Fruit fly (Drosophila melanogaster): ENCODE data around the gene Npc2d.
A peak's percentile ranks its signal among the peaks of the same experiment; 100 is the strongest.

Gene Npc2d

DNA sequence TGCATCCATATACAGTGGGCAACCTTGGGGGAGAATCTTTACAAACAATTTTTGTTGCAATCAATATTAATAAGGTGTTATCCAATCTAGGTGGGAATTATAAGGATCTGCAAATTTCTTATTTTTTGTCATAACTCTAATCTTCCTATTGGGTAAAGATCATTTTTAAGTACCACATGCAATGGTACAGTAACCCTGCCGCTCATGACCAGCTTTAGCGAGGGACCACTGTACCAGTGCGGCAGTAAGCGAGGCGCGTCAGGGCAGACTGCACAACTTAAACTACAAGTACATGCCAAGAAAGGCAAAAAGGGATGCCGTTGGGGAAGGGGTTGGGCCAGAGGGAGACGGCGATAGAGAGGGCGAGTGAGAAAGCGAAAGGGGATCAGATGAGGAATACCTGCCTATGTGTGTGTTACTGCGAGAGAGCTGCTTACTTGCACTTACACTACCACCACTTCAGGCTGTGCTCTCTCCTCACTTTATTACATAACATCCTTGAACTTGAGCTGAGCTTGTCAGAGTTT is 26.7 kb upstream of the Npc2d start (continued):
- TF ChIP-seq sens (GFP tag) (peak; percentile 79), CG15011 (GFP tag; optimal IDR thresholded peaks at IDR 0.05) (no peak), CG3726 (GFP tag; IDR thresholded peaks at IDR 0.05) (no peak), CG14965 (GFP tag; optimal IDR thresholded peaks at IDR 0.05; ENCODE audit: borderline replicate concordance) (no peak), repo (GFP tag; optimal IDR thresholded peaks at IDR 0.05) (no peak), prd (optimal IDR thresholded peaks at IDR 0.05) (no peak), prd (GFP tag; IDR thresholded peaks at IDR 0.05) (peak; percentile 20; the same call in 1 of the 3 replicates), Jarid2 (GFP tag; optimal IDR thresholded peaks at IDR 0.05) (no peak), Nf-YC (tag; optimal IDR thresholded peaks at IDR 0.05) (no peak), cg (GFP tag; optimal IDR thresholded peaks at IDR 0.05) (peak; percentile 5), bcd (GFP tag; optimal IDR thresholded peaks at IDR 0.05) (no peak), row (GFP tag; IDR thresholded peaks at IDR 0.05) (peak; percentile 30; the same call in 1 of the 3 replicates)

DNA sequence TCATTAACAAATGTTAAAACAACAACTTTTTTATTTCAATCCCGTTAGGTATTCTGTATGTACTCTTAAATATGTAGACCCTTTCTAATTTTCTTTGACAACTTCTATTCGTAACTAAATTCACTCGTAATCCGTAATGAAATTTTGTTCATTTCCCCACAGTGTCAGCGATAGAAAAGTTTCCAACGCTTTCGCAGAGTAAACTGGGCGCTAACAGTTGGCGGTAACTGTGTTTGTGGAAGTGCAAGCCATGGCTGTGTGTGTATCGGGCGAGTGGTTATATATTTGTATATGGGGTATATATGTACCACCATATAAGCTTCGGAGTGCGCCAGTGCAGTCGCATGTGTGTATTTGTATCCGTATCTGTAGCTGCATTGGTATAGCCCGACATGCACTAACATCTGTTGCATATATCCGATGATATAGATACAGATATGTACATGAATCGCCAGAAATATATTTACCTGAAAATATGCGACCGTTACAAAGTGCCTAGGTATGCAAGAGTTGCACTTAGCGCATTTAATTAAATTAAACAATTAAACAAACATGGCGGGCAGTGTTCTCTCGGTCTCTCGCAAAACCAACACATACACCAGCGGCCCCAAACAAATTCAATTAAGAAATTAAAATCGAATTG is 25.7 kb upstream of the Npc2d start:
- TF ChIP-seq Ets65A (GFP tag) (peak; percentile 75), p53 (GFP tag; optimal IDR thresholded peaks at IDR 0.05) (no peak), sens (GFP tag) (peak; percentile 75), dmrt11E (tag; optimal IDR thresholded peaks at IDR 0.05) (no peak), cg (GFP tag; optimal IDR thresholded peaks at IDR 0.05) (peak; percentile 36), gsb-n (tag; optimal IDR thresholded peaks at IDR 0.05) (no peak), CG8388 (GFP tag; optimal IDR thresholded peaks at IDR 0.05) (peak; percentile 90), CG3838 (GFP tag; optimal IDR thresholded peaks at IDR 0.05) (no peak), Med (GFP tag) (peak; percentile 67), CG3163 (GFP tag; optimal IDR thresholded peaks at IDR 0.05) (no peak), CG1603 (tag; optimal IDR thresholded peaks at IDR 0.05) (peak; percentile 4), Mad (GFP tag; optimal IDR thresholded peaks at IDR 0.05) (no peak), sisA (GFP tag; IDR thresholded peaks at IDR 0.05) (peak; percentile 42; the same call in 1 of the 2 replicates), HLH3B (GFP tag; IDR thresholded peaks at IDR 0.05) (0 out of 2 replicates have a peak, but pooled peaks have one; percentile 16), CG12219 (GFP tag; optimal IDR thresholded peaks at IDR 0.05) (no peak), row (GFP tag; IDR thresholded peaks at IDR 0.05) (peak; percentile 39; the same call in 1 of the 3 replicates), CG2889 (GFP tag; IDR thresholded peaks at IDR 0.05) (no peak)

DNA sequence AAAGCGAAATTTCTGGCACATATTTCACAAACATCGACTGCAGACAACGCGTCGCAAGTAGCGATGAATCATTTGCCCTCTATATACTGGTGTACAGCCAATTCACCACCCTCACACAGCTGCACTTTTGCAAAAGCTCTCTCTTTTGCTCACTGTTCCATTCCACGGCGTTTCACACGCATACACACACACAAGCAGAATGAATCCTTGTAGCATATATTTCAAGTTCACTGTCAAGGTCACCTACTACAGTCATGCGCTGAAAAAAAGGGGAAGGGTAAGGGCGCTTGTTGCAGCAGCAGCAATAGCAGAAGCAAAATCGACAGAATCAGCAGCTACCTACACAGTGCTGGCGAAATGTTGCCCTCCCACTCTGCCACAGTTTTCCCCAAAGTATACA is 24.8 kb upstream of the Npc2d start:
- TF ChIP-seq chinmo (GFP tag; IDR thresholded peaks at IDR 0.05; ENCODE audit: partially characterized antibody) (peak; percentile 69; the same call in 1 of the 4 replicates), row (GFP tag; IDR thresholded peaks at IDR 0.05) (0 out of 3 replicates have a peak, but pooled peaks have one; percentile 5), jigr1 (GFP tag; IDR thresholded peaks at IDR 0.05) (no peak), pfk (GFP tag; optimal IDR thresholded peaks at IDR 0.05) (peak; percentile 86), Trl (optimal IDR thresholded peaks at IDR 0.05) (peak; percentile 6 to 20), Trl (GFP tag; optimal IDR thresholded peaks at IDR 0.05) (no peak), ftz-f1 (GFP tag; optimal IDR thresholded peaks at IDR 0.05) (peak; percentile 85), CG14667 (GFP tag; IDR thresholded peaks at IDR 0.05) (0 out of 2 replicates have a peak, but pooled peaks have one; percentile 6), pan (optimal IDR thresholded peaks at IDR 0.05) (no peak), pan (GFP tag; optimal IDR thresholded peaks at IDR 0.05 in 1 of 2, IDR thresholded peaks at IDR 0.05 in 1 of 2) (no peak), ewg (GFP tag; optimal IDR thresholded peaks at IDR 0.05) (peak; percentile 81), PHDP (tag; optimal IDR thresholded peaks at IDR 0.05) (no peak), CG8478 (optimal IDR thresholded peaks at IDR 0.05) (no peak), Ada2b (GFP tag; IDR thresholded peaks at IDR 0.05) (no peak), ttk (GFP tag; IDR thresholded peaks at IDR 0.05) (0 out of 2 replicates have a peak, but pooled peaks have one; percentile 20), sisA (GFP tag; IDR thresholded peaks at IDR 0.05) (no peak), Rfx (GFP tag; IDR thresholded peaks at IDR 0.05) (no peak), cg (GFP tag; optimal IDR thresholded peaks at IDR 0.05) (peak; percentile 55), CG32767 (GFP tag; IDR thresholded peaks at IDR 0.05) (0 out of 2 replicates have a peak, but pooled peaks have one; percentile 33), CG12391 (tag; optimal IDR thresholded peaks at IDR 0.05) (no peak), ERR (GFP tag; optimal IDR thresholded peaks at IDR 0.05) (peak; percentile 55), dm (GFP tag; optimal IDR thresholded peaks at IDR 0.05) (no peak), CG9215 (GFP tag; IDR thresholded peaks at IDR 0.05) (no peak), scrt (GFP tag; optimal IDR thresholded peaks at IDR 0.05) (peak; percentile 4), Chrac-16 (GFP tag; optimal IDR thresholded peaks at IDR 0.05) (no peak)
